Worm (Caenorhabditis elegans): ENCODE results near the gene doxa-1.

DNA sequence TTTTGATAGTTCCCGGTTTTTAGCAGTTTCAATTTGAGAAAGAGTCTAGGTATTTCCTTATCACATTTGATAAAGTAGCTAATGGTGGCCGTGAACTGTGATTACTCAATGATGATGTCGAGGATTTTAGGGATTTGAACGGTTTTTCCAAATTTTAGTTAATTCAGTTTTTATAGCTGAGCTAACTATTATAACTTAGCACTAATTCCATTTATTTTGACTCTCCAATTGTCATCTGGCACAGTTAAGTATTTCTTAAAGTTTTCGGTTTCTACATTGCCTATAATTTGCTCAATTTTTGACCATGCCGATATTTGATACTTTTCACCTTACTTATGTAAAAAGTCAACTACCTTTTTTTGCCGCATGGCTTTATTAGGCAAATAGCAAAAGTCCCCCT lies 7.6 kb upstream of the doxa-1 start:
- TF ChIP-seq snpc-4 (tag; optimal IDR thresholded peaks at IDR 0.05): no peak
- no peak for TF ChIP-seq ztf-1 (GFP tag; conservative IDR thresholded peaks at IDR 0.05)
- TF ChIP-seq elt-3 (tag; optimal IDR thresholded peaks at IDR 0.05): no peak
- TF ChIP-seq alr-1 (tag; optimal IDR thresholded peaks at IDR 0.05): no peak
- no peak for TF ChIP-seq nhr-21 (tag; optimal IDR thresholded peaks at IDR 0.05)
- TF ChIP-seq nhr-77 (tag; optimal IDR thresholded peaks at IDR 0.05): no peak
- no peak for TF ChIP-seq zag-1 (tag; optimal IDR thresholded peaks at IDR 0.05)
- no peak for TF ChIP-seq ZK546.5 (tag; optimal IDR thresholded peaks at IDR 0.05)
- TF ChIP-seq aly-2 (tag; optimal IDR thresholded peaks at IDR 0.05): no peak
